Fruit fly (Drosophila melanogaster) whole organism, embryonic: ENCODE data around the gene CG2493.
A peak's percentile ranks its signal among the peaks of the same experiment; 100 is the strongest.

ENCODE experiments used
- Atf6 ChIP-seq: fragments of 200-800 bp; sonication (Bioruptor generic); IDR thresholded peaks from 2 replicates; pipeline ENCODE4 v1.3.6; 2022; ENCODE audit warnings: missing biosample characterization, missing genetic modification characterization
- B-H2 ChIP-seq: fragments of 200-800 bp; sonication (Bioruptor generic); optimal IDR thresholded peaks from 2 replicates; lab custom pipeline; 2018; ENCODE audit warnings: missing biosample characterization, mild to moderate bottlenecking, missing genetic modification characterization
- CG10209 ChIP-seq: fragments of 200-800 bp; sonication (Bioruptor generic); optimal IDR thresholded peaks from 3 replicates; lab custom pipeline; 2017; ENCODE audit warnings: missing biosample characterization, mild to moderate bottlenecking, missing genetic modification characterization, missing genetic modification reagents
- CG11560 ChIP-seq: fragments of 200-800 bp; sonication (Bioruptor generic); IDR thresholded peaks from 3 replicates; pipeline ENCODE4 v1.3.6; 2022; ENCODE audit warnings: missing biosample characterization, missing genetic modification characterization
- CG12071 ChIP-seq: fragments of 200-800 bp; sonication (Bioruptor generic); optimal IDR thresholded peaks from 3 replicates; lab custom pipeline; 2018; ENCODE audit warnings: missing biosample characterization, mild to moderate bottlenecking, missing genetic modification characterization
- CG12769 ChIP-seq: fragments of 200-800 bp; sonication (Bioruptor generic); optimal IDR thresholded peaks from 2 replicates; lab custom pipeline; 2019; ENCODE audit warnings: missing biosample characterization, mild to moderate bottlenecking, missing genetic modification characterization, moderate library complexity
- CG13424 ChIP-seq: fragments of 200-800 bp; sonication (Bioruptor generic); optimal IDR thresholded peaks from 2 replicates; lab custom pipeline; 2019; ENCODE audit warnings: missing biosample characterization, mild to moderate bottlenecking, missing genetic modification characterization, moderate library complexity
- CG13894 ChIP-seq: fragments of 200-800 bp; sonication (Bioruptor generic); optimal IDR thresholded peaks from 3 replicates; lab custom pipeline; 2018; ENCODE audit warnings: missing biosample characterization, mild to moderate bottlenecking, missing genetic modification characterization, moderate library complexity
- CG14050 ChIP-seq: fragments of 200-800 bp; sonication (Bioruptor generic); IDR thresholded peaks from 3 replicates; pipeline ENCODE4 v1.3.6; 2022; ENCODE audit warnings: missing biosample characterization, missing genetic modification characterization
- CG15011 ChIP-seq: fragments of 200-800 bp; sonication (Bioruptor generic); optimal IDR thresholded peaks from 3 replicates; lab custom pipeline; 2018; ENCODE audit warnings: missing biosample characterization, mild to moderate bottlenecking, missing genetic modification characterization
- CG17802 ChIP-seq: fragments of 200-800 bp; sonication (Bioruptor generic); optimal IDR thresholded peaks from 2 replicates; lab custom pipeline; 2018; ENCODE audit warnings: missing biosample characterization, mild to moderate bottlenecking, missing genetic modification characterization, moderate library complexity
- CG18476 ChIP-seq: fragments of 200-800 bp; sonication (Bioruptor generic); optimal IDR thresholded peaks from 2 replicates; lab custom pipeline; 2016; ENCODE audit warnings: missing biosample characterization, mild to moderate bottlenecking, missing genetic modification characterization
- CG31441 ChIP-seq: fragments of 200-800 bp; sonication (Bioruptor generic); IDR thresholded peaks from 2 replicates; pipeline ENCODE4 v1.3.6; 2022; ENCODE audit warnings: missing biosample characterization, missing genetic modification characterization
- CG4328 ChIP-seq: fragments of 200-800 bp; sonication (Bioruptor generic); optimal IDR thresholded peaks from 3 replicates; lab custom pipeline; 2017; ENCODE audit warnings: missing biosample characterization, missing genetic modification reagents, missing genetic modification characterization
- CG8089 ChIP-seq: fragments of 200-800 bp; sonication (Bioruptor generic); optimal IDR thresholded peaks from 3 replicates; lab custom pipeline; 2016; ENCODE audit warnings: missing biosample characterization, missing genetic modification characterization
- CG8290 ChIP-seq, 3 experiments: fragments of 200-800 bp; sonication (Bioruptor generic); optimal IDR thresholded peaks; 2 replicates each; lab custom pipeline; 2016 to 2019; ENCODE audit warnings: missing biosample characterization in 3 of 3, missing genetic modification characterization in 3 of 3, mild to moderate bottlenecking in 2 of 3, moderate library complexity in 1 of 3
- CG8944 ChIP-seq: fragments of 200-800 bp; sonication (Bioruptor generic); optimal IDR thresholded peaks from 3 replicates; lab custom pipeline; 2016; ENCODE audit warnings: missing biosample characterization, missing genetic modification characterization
- Dad ChIP-seq: fragments of 200-800 bp; sonication (Bioruptor generic); optimal IDR thresholded peaks from 3 replicates; lab custom pipeline; 2016; ENCODE audit warnings: missing biosample characterization, missing genetic modification characterization
- Dbx ChIP-seq: fragments of 200-800 bp; sonication (Bioruptor generic); IDR thresholded peaks from 3 replicates; pipeline ENCODE4 v1.3.6; 2022; ENCODE audit warnings: missing biosample characterization, missing genetic modification characterization
- Fer1 ChIP-seq: fragments of 200-800 bp; sonication (Bioruptor generic); optimal IDR thresholded peaks from 2 replicates; lab custom pipeline; 2017; ENCODE audit warnings: missing biosample characterization, mild to moderate bottlenecking, missing genetic modification characterization
- HmgZ ChIP-seq: fragments of 200-800 bp; sonication (Bioruptor generic); optimal IDR thresholded peaks from 2 replicates; lab custom pipeline; 2018; ENCODE audit warnings: missing biosample characterization, mild to moderate bottlenecking, missing genetic modification characterization
- Lim3 ChIP-seq: fragments of 200-800 bp; sonication (Bioruptor generic); IDR thresholded peaks from 2 replicates; pipeline ENCODE4 v1.3.6; 2022; ENCODE audit warnings: missing biosample characterization, missing genetic modification characterization
- NC2α ChIP-seq: fragments of 200-800 bp; sonication (Bioruptor generic); optimal IDR thresholded peaks from 2 replicates; lab custom pipeline; 2016; ENCODE audit warnings: missing biosample characterization, missing genetic modification characterization
- Nf-YA ChIP-seq: fragments of 200-800 bp; sonication (Bioruptor generic); IDR thresholded peaks from 2 replicates; pipeline ENCODE4 v1.3.6; 2022; ENCODE audit warnings: missing biosample characterization, missing genetic modification characterization
- ac ChIP-seq: fragments of 200-800 bp; sonication (Bioruptor generic); optimal IDR thresholded peaks from 3 replicates; lab custom pipeline; 2017; ENCODE audit warnings: missing biosample characterization, mild to moderate bottlenecking, missing genetic modification characterization
- amos ChIP-seq: fragments of 200-800 bp; sonication (Bioruptor generic); IDR thresholded peaks from 2 replicates; pipeline ENCODE4 v1.3.6; 2022; ENCODE audit warnings: missing biosample characterization, missing genetic modification characterization; ENCODE audit not compliant: partially characterized antibody
- ash1 ChIP-seq: fragments of 200-800 bp; sonication (Bioruptor generic); optimal IDR thresholded peaks from 2 replicates; lab custom pipeline; 2018; ENCODE audit warnings: missing biosample characterization, mild to moderate bottlenecking, missing genetic modification characterization
- br ChIP-seq: fragments of >200 bp; optimal IDR thresholded peaks from 2 replicates; lab custom pipeline; 2017
- ci ChIP-seq: fragments of 200-800 bp; sonication (Bioruptor generic); IDR thresholded peaks from 3 replicates; pipeline ENCODE4 v1.3.6; 2022; ENCODE audit warnings: missing biosample characterization, missing genetic modification characterization
- crol ChIP-seq: fragments of 200-800 bp; sonication (Bioruptor generic); IDR thresholded peaks from 2 replicates; pipeline ENCODE4 v1.3.6; 2022; ENCODE audit warnings: missing biosample characterization, missing genetic modification characterization
- dan ChIP-seq: fragments of 200-800 bp; sonication (Bioruptor generic); IDR thresholded peaks from 2 replicates; pipeline ENCODE4 v1.3.6; 2022; ENCODE audit warnings: missing biosample characterization, missing genetic modification characterization
- eyg ChIP-seq: fragments of 200-800 bp; sonication (Bioruptor generic); optimal IDR thresholded peaks from 3 replicates; lab custom pipeline; 2016; ENCODE audit warnings: missing biosample characterization, missing genetic modification characterization
- gt ChIP-seq: fragments of 200-800 bp; sonication (Bioruptor generic); IDR thresholded peaks from 2 replicates; pipeline ENCODE4 v1.3.6; 2022; ENCODE audit warnings: missing biosample characterization, missing genetic modification characterization
- insv ChIP-seq, 2 experiments: fragments of 200-800 bp; sonication (Bioruptor generic); optimal IDR thresholded peaks; 3 replicates each; lab custom pipeline; 2016 to 2018; ENCODE audit warnings: missing biosample characterization in 2 of 2, missing genetic modification characterization in 2 of 2
- klu ChIP-seq: fragments of 200-800 bp; sonication (Bioruptor generic); IDR thresholded peaks from 2 replicates; pipeline ENCODE4 v1.3.6; 2022; ENCODE audit warnings: missing biosample characterization, missing genetic modification characterization
- lab ChIP-seq: fragments of 200-800 bp; sonication (Bioruptor generic); optimal IDR thresholded peaks from 3 replicates; lab custom pipeline; 2017; ENCODE audit warnings: missing biosample characterization, missing genetic modification characterization, mild to moderate bottlenecking, moderate library complexity, missing genetic modification reagents
- lmd ChIP-seq: fragments of 200-800 bp; sonication (Bioruptor generic); IDR thresholded peaks from 2 replicates; pipeline ENCODE4 v1.3.6; 2022; ENCODE audit warnings: missing biosample characterization, missing genetic modification characterization
- lola ChIP-seq, 3 experiments: fragments of >200 bp in 2 of 3; fragments of 200-800 bp in 1 of 3; sonication (Bioruptor generic) in 1 of 3; optimal IDR thresholded peaks; 2 replicates each; lab custom pipeline; 2017 to 2019; ENCODE audit warnings: missing biosample characterization in 3 of 3, missing genetic modification characterization in 3 of 3, mild to moderate bottlenecking in 1 of 3, moderate library complexity in 1 of 3
- nau ChIP-seq: fragments of 200-800 bp; sonication (Bioruptor generic); optimal IDR thresholded peaks from 3 replicates; lab custom pipeline; 2017; ENCODE audit warnings: missing biosample characterization, mild to moderate bottlenecking, missing genetic modification characterization, missing genetic modification reagents
- nom ChIP-seq: fragments of 200-800 bp; sonication (Bioruptor generic); optimal IDR thresholded peaks from 2 replicates; lab custom pipeline; 2017; ENCODE audit warnings: missing biosample characterization, missing genetic modification characterization, mild to moderate bottlenecking, moderate library complexity, missing genetic modification reagents
- org-1 ChIP-seq: fragments of 200-800 bp; sonication (Bioruptor generic); optimal IDR thresholded peaks from 2 replicates; lab custom pipeline; 2017; ENCODE audit warnings: missing biosample characterization, missing genetic modification characterization
- otp ChIP-seq: fragments of 200-800 bp; sonication (Bioruptor generic); IDR thresholded peaks from 3 replicates; pipeline ENCODE4, ENCODE4 v1.3.6; 2022; ENCODE audit warnings: missing biosample characterization, missing genetic modification characterization
- pita ChIP-seq: fragments of 200-800 bp; sonication (Bioruptor generic); optimal IDR thresholded peaks from 2 replicates; lab custom pipeline; 2017; ENCODE audit warnings: missing biosample characterization, mild to moderate bottlenecking, missing genetic modification characterization
- ranshi ChIP-seq: fragments of 200-800 bp; sonication (Bioruptor generic); IDR thresholded peaks from 2 replicates; pipeline ENCODE4 v1.3.6; 2022; ENCODE audit warnings: missing biosample characterization, missing genetic modification characterization
- ro ChIP-seq: fragments of 200-800 bp; sonication (Bioruptor generic); IDR thresholded peaks from 2 replicates; pipeline ENCODE4 v1.3.6; 2022; ENCODE audit warnings: missing biosample characterization, missing genetic modification characterization
- schlank ChIP-seq: fragments of 200-800 bp; sonication (Bioruptor generic); optimal IDR thresholded peaks from 2 replicates; lab custom pipeline; 2018; ENCODE audit warnings: missing biosample characterization, mild to moderate bottlenecking, missing genetic modification characterization
- stc ChIP-seq: fragments of 200-800 bp; sonication (Bioruptor generic); IDR thresholded peaks from 2 replicates; pipeline ENCODE4 v1.3.6; 2022; ENCODE audit warnings: missing biosample characterization, missing genetic modification characterization
- tio ChIP-seq: fragments of 200-800 bp; sonication (Bioruptor generic); optimal IDR thresholded peaks from 2 replicates; lab custom pipeline; 2017; ENCODE audit warnings: missing biosample characterization, missing genetic modification characterization, inconsistent platforms
- vfl ChIP-seq: fragments of 200-800 bp; sonication (Bioruptor generic); optimal IDR thresholded peaks from 2 replicates; lab custom pipeline; 2016; ENCODE audit warnings: missing biosample characterization, missing genetic modification characterization
- zen ChIP-seq: fragments of 200-800 bp; sonication (Bioruptor generic); optimal IDR thresholded peaks from 3 replicates; lab custom pipeline; 2018; ENCODE audit warnings: missing biosample characterization, mild to moderate bottlenecking, missing genetic modification characterization, moderate library complexity
- zen2 ChIP-seq: fragments of 200-800 bp; sonication (Bioruptor generic); IDR thresholded peaks from 3 replicates; pipeline ENCODE4 v1.3.6; 2022; ENCODE audit warnings: missing biosample characterization, missing genetic modification characterization; ENCODE audit not compliant: partially characterized antibody

Gene CG2493

DNA sequence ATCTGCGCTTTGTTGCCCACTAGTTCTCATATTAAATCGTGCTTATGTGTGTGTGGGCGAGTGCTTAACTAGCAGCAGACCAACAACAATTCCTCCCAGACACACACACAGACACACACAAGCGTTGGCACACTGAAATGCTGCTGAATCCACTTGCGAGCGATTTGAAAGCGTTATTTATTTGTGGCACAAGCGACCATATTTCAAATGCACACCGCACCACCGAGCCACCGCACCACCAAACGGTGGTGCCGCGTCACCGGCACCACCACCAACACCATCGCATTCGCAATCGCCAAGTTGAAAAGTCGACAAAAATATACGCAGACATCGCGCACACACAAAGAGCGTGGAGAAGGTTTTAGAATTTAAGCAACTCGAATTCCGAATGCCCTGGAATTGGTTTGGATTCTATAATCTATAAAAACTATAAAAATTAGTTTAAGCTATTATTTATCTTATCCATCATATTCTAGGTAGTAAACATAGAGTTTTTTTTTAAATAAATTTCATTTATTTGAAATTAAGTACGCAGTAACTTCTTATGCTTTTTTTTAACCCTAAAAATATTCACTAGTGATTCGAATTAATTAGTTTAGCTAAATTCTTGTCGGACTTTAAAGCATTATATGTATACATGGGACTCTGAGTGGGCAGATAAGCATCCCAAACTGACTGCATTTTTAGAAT, 15.4 kb upstream of the CG2493 start (continued):
- no peak for TF ChIP-seq ac (GFP tag; lab: Kevin White, UChicago)
- TF ChIP-seq ash1 (GFP tag; lab: Kevin White, UChicago), result no peak
- peak; percentile 26 for TF ChIP-seq CG12769 (tag; lab: Kevin White, UChicago)
- no peak for TF ChIP-seq tio (GFP tag; lab: Kevin White, UChicago)
- peak; percentile 76 for TF ChIP-seq crol
- TF ChIP-seq zen2, result no peak
- no peak for TF ChIP-seq nom (GFP tag; lab: Kevin White, UChicago)
- TF ChIP-seq CG4328, result no peak
- no peak for TF ChIP-seq CG12071 (GFP tag; lab: Kevin White, UChicago)
- no peak for TF ChIP-seq NC2α (GFP tag; lab: Kevin White, UChicago)
- peak; percentile 24 for TF ChIP-seq CG13424 (tag; lab: Kevin White, UChicago)
- TF ChIP-seq org-1 (GFP tag; lab: Kevin White, UChicago), result no peak
- peak in 1 of 3 experiments; percentile 36 for TF ChIP-seq lola (GFP tag; optimal IDR thresholded peaks at IDR 0.05; lab: Kevin White, UChicago)
- TF ChIP-seq Atf6, result no peak
- TF ChIP-seq CG8290 (GFP tag; optimal IDR thresholded peaks at IDR 0.05; lab: Kevin White, UChicago), result no peak
- TF ChIP-seq CG8290 (tag; optimal IDR thresholded peaks at IDR 0.05; lab: Kevin White, UChicago), result no peak
- TF ChIP-seq otp (GFP tag; lab: Robert Waterston, UW), result no peak
- no peak for TF ChIP-seq CG8944
- TF ChIP-seq CG15011, result no peak
- TF ChIP-seq insv (GFP tag; optimal IDR thresholded peaks at IDR 0.05; lab: Kevin White, UChicago), result no peak
- no peak for TF ChIP-seq vfl (GFP tag; lab: Kevin White, UChicago)
- no peak for TF ChIP-seq CG13894 (tag; lab: Kevin White, UChicago)
- TF ChIP-seq CG17802 (tag; lab: Kevin White, UChicago), result no peak
- TF ChIP-seq Dad, result no peak
- TF ChIP-seq CG31441 (GFP tag; lab: Robert Waterston, UW), result peak; percentile 57; the same call in 1 of the 2 replicates
- no peak for TF ChIP-seq CG11560 (tag; lab: Robert Waterston, UW)
- TF ChIP-seq ro (GFP tag; lab: Robert Waterston, UW), result no peak
- TF ChIP-seq amos (GFP tag; lab: Robert Waterston, UW), result no peak
- TF ChIP-seq br (lab: Kevin White, UChicago), result no peak

DNA sequence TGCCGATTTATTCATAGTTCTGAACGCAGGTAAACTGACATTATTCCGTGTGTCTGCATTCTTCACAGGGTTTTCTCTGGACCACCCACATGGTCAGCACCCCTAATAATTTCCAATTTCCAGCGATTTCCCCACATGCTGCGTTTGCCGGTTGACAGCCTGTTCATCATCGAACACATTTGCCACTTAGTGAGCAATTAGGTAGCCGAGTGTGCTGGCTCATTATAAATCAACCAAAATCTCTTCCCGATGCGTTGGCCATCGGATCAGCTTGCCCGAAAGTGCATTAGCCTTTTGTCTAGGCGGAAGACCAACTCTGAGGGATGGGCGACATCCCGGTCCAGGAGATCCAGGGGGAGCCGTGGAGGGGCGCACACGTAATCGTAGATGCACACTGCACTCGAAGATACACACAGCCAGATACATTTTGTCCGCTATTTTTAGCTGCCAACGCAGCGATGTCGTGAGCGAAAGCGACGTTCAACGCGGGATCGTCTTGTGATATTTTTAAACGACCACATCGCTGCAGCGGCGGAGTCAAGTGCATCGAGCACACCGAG, 13.6 kb upstream of the CG2493 start:
- TF ChIP-seq ranshi (GFP tag; lab: Robert Waterston, UW) (no peak), CG8089 (GFP tag; lab: Kevin White, UChicago) (no peak), nau (no peak), gt (GFP tag; lab: Robert Waterston, UW) (no peak), eyg (no peak), Nf-YA (no peak), Dbx (no peak), ci (GFP tag; lab: Robert Waterston, UW) (0 out of 3 replicates have a peak, but pooled peaks have one; percentile 36), CG18476 (GFP tag; lab: Kevin White, UChicago) (no peak), pita (GFP tag; lab: Kevin White, UChicago) (no peak), schlank (no peak), dan (GFP tag; lab: Robert Waterston, UW) (no peak), CG14050 (GFP tag; lab: Robert Waterston, UW) (no peak), lab (GFP tag; lab: Kevin White, UChicago) (no peak), Lim3 (GFP tag; lab: Robert Waterston, UW) (no peak), Fer1 (GFP tag; lab: Kevin White, UChicago) (no peak), CG10209 (GFP tag; lab: Kevin White, UChicago) (no peak), HmgZ (tag; lab: Kevin White, UChicago) (no peak), stc (GFP tag; lab: Robert Waterston, UW) (no peak), klu (no peak), lmd (peak; percentile 56), B-H2 (no peak), zen (peak; percentile 31)
